Worm (Caenorhabditis elegans): ENCODE data around the gene stt-3.

DNA sequence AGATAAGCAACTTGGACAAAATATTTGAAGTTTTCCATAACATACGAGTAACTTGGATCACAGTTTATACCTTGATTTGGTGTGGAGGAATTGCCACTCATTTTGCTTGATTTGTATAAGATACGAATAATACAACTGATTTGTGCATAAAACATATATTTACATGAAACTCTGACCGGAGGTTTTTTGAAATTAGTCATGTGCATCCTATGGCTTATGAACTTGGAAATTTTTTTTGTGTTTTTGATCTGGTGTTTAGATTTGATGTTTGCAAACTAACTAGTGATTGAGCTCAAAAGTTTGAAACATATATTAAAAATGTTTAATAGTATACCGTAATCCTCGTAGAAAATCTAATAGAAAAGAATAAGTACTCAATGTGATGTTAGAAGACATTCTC lies 6.3 kb downstream of the stt-3 start, which contains the start of gene srg-8:
- no peak for TF ChIP-seq drap-1 (GFP tag; optimal IDR thresholded peaks at IDR 0.05)
- TF ChIP-seq nhr-76 (tag; optimal IDR thresholded peaks at IDR 0.05), result no peak
- no peak for TF ChIP-seq nhr-28 (tag; optimal IDR thresholded peaks at IDR 0.05)
- TF ChIP-seq pha-4 (tag; optimal IDR thresholded peaks at IDR 0.05), result no peak
- TF ChIP-seq unc-62 (GFP tag; optimal IDR thresholded peaks at IDR 0.05), result no peak
- no peak for TF ChIP-seq nhr-2 (tag; optimal IDR thresholded peaks at IDR 0.05)
- TF ChIP-seq lsy-2 (tag; optimal IDR thresholded peaks at IDR 0.05), result no peak
